Worm (Caenorhabditis elegans) whole organism, late embryonic: Measurements from ENCODE around the gene cfp-1.

Experiments used
- F13H6.1 ChIP-seq: sonication (generic microtip); optimal IDR thresholded peaks from 2 replicates; lab custom pipeline; 2016; ENCODE audit warnings: missing genetic modification characterization, missing compliant biosample characterization
- ama-1 ChIP-seq: fragments of 150-350 bp; optimal IDR thresholded peaks from 2 replicates; lab custom pipeline; 2014
- ceh-18 ChIP-seq: sonication (generic microtip); optimal IDR thresholded peaks from 2 replicates; lab custom pipeline; 2016; ENCODE audit warnings: missing genetic modification characterization, missing compliant biosample characterization
- ceh-22 ChIP-seq: sonication (generic microtip); optimal IDR thresholded peaks from 2 replicates; lab custom pipeline; 2017; ENCODE audit warnings: missing biosample characterization, missing genetic modification characterization
- pat-9 ChIP-seq: fragments of 200-800 bp; sonication (Bioruptor generic); optimal IDR thresholded peaks from 2 replicates; lab custom pipeline; 2018; ENCODE audit warnings: mild to moderate bottlenecking, missing genetic modification characterization, moderate library complexity, missing compliant biosample characterization
- sox-2 ChIP-seq: fragments of 200-800 bp; sonication (Bioruptor generic); IDR thresholded peaks from 2 replicates; pipeline ENCODE4 v1.3.6; 2022; ENCODE audit warnings: missing genetic modification reagents, missing genetic modification characterization, missing compliant biosample characterization

DNA sequence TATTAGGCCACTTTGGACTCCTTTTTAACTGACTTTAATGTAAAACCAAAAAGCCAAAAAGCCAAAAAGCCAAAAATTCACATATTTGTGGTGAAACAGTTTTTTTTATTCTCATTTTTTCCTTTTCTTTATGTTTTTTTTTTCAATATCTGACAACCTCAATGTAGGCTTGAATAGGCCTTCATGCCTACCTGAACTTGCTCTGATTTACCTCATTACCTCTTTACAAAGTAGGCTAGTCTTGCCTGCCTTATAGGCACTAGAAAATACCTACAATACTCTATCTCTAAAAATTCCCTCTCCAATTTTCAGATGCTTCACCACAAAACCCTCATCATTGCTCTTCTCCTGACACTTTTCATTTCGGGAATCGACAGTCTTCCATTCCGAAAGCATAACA is 29.0 kb downstream of the cfp-1 start, which contains the start of gene ins-34:
- TF ChIP-seq ceh-22 (tag; lab: Kevin White, UChicago), result no peak
- TF ChIP-seq F13H6.1 (tag; lab: Kevin White, UChicago), result no peak
- TF ChIP-seq ama-1, result no peak
- TF ChIP-seq sox-2 (GFP tag; lab: Robert Waterston, UW), result no peak
- TF ChIP-seq pat-9 (tag; lab: Kevin White, UChicago), result no peak
- TF ChIP-seq ceh-18 (tag; lab: Kevin White, UChicago), result no peak
